Fruit fly (Drosophila melanogaster) whole organism, prepupa: ENCODE data around the gene RhoGAP18B.

Experiments
- Blimp-1 ChIP-seq: fragments of 200-800 bp; sonication (Bioruptor generic); optimal IDR thresholded peaks from 3 replicates; lab custom pipeline; 2017; ENCODE audit warnings: missing biosample characterization, missing genetic modification characterization, mild to moderate bottlenecking, moderate library complexity, missing genetic modification reagents
- CG11294 ChIP-seq: fragments of 200-800 bp; sonication (Bioruptor generic); IDR thresholded peaks from 2 replicates; pipeline ENCODE4 v1.3.6; 2022; ENCODE audit warnings: missing biosample characterization, missing genetic modification characterization
- CG1621 ChIP-seq: fragments of 200-800 bp; sonication (Bioruptor generic); optimal IDR thresholded peaks from 3 replicates; lab custom pipeline; 2018; ENCODE audit warnings: missing biosample characterization, mild to moderate bottlenecking, missing genetic modification characterization
- CG3032 ChIP-seq: fragments of 200-800 bp; optimal IDR thresholded peaks from 2 replicates; lab custom pipeline; 2019; ENCODE audit warnings: missing biosample characterization, mild to moderate bottlenecking, missing genetic modification characterization, moderate library complexity
- CG6276 ChIP-seq: fragments of 200-800 bp; sonication (Bioruptor generic); optimal IDR thresholded peaks from 2 replicates; lab custom pipeline; 2017; ENCODE audit warnings: missing biosample characterization, mild to moderate bottlenecking, missing genetic modification characterization
- Ets96B ChIP-seq: fragments of 200-800 bp; optimal IDR thresholded peaks from 2 replicates; lab custom pipeline; 2019; ENCODE audit warnings: missing biosample characterization, mild to moderate bottlenecking, missing genetic modification characterization, moderate library complexity
- Sox14 ChIP-seq: fragments of 200-800 bp; sonication (Bioruptor generic); optimal IDR thresholded peaks from 3 replicates; lab custom pipeline; 2016; ENCODE audit warnings: missing biosample characterization, missing genetic modification characterization
- achi ChIP-seq: fragments of 200-800 bp; sonication (Bioruptor generic); optimal IDR thresholded peaks from 3 replicates; lab custom pipeline; 2016; ENCODE audit warnings: missing biosample characterization, missing genetic modification characterization
- salr ChIP-seq, 2 experiments: fragments of 200-800 bp; sonication (Bioruptor generic); optimal IDR thresholded peaks; 3 replicates each; lab custom pipeline; 2016 to 2018; ENCODE audit warnings: missing biosample characterization in 2 of 2, missing genetic modification characterization in 2 of 2, mild to moderate bottlenecking in 1 of 2

DNA sequence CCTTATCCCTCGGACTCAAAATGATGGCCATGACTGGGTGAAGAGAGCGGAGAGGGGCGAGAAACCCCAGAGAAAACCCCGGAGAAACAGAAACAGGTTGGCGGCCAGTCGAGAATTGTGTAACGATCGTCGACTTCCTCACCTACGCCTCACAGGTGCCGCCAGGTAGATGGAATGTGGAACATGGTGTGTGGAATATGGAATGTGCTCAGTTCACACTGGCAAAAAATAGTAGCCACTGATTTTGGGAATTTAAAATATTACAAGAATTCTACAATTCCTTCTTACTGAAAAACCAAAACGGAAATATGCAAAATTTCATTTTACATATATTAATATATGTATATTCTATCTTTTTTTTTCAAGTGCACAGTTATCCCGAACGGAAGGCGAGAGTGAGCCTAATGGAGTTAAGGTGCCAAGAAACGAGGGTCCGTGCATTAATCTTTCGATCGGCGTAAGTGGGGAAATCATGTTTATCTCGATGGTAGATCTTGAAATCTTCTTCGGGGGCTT is 10.9 kb downstream of the RhoGAP18B start:
- TF ChIP-seq CG1621 (tag; lab: Kevin White, UChicago) (peak; percentile 83), achi (GFP tag; lab: Kevin White, UChicago) (peak; percentile 89), CG3032 (tag; lab: Kevin White, UChicago) (peak; percentile 87), Sox14 (peak; percentile 73), CG11294 (GFP tag; lab: Robert Waterston, UW) (0 out of 2 replicates have a peak, but pooled peaks have one; percentile 63), Ets96B (tag; lab: Kevin White, UChicago) (peak; percentile 89), Blimp-1 (peak; percentile 91), salr (GFP tag; optimal IDR thresholded peaks at IDR 0.05; lab: Kevin White, UChicago) (peak; percentile 68 to 75), CG6276 (peak; percentile 68)
